Fruit fly (Drosophila melanogaster): ENCODE data around the gene dj.

Gene dj

dm6 chr3R:7037250-7037802 is 21.8 kb upstream of the dj start (continued):
- no peak for TF ChIP-seq ken (GFP tag; IDR thresholded peaks at IDR 0.05)
- 0 out of 2 replicates have a peak, but pooled peaks have one; percentile 15 for TF ChIP-seq chm (GFP tag; IDR thresholded peaks at IDR 0.05)
- TF ChIP-seq grn (GFP tag; optimal IDR thresholded peaks at IDR 0.05), result no peak
- no peak; the same call in 1 of the 2 replicates for TF ChIP-seq CG17328 (GFP tag; IDR thresholded peaks at IDR 0.05)
- peak in 1 of 2 experiments; percentile 31 for TF ChIP-seq dpn (GFP tag; optimal IDR thresholded peaks at IDR 0.05)
- no peak for TF ChIP-seq CG4404 (GFP tag; IDR thresholded peaks at IDR 0.05)
- TF ChIP-seq Dll (GFP tag; IDR thresholded peaks at IDR 0.05; ENCODE audit: partially characterized antibody), result peak; percentile 47; the same call in 2 of the 4 replicates
- no peak for TF ChIP-seq bab2 (GFP tag; optimal IDR thresholded peaks at IDR 0.05)
- 0 out of 2 replicates have a peak, but pooled peaks have one; percentile 22 for TF ChIP-seq tna (GFP tag; IDR thresholded peaks at IDR 0.05; ENCODE audit: partially characterized antibody)
- no peak for TF ChIP-seq CG9817 (tag; optimal IDR thresholded peaks at IDR 0.05)
- no peak for TF ChIP-seq D19B (GFP tag; optimal IDR thresholded peaks at IDR 0.05)
- TF ChIP-seq vvl (GFP tag; IDR thresholded peaks at IDR 0.05), result no peak
- TF ChIP-seq bbx (GFP tag; IDR thresholded peaks at IDR 0.05; ENCODE audit: partially characterized antibody), result no peak; the same call in none of the 2 replicates
- no peak for TF ChIP-seq CG12219 (GFP tag; optimal IDR thresholded peaks at IDR 0.05)
- TF ChIP-seq ind (GFP tag; optimal IDR thresholded peaks at IDR 0.05), result no peak
- no peak for TF ChIP-seq CG2129 (GFP tag; IDR thresholded peaks at IDR 0.05; ENCODE audit: partially characterized antibody)
- no peak for TF ChIP-seq ham (GFP tag; IDR thresholded peaks at IDR 0.05)
- no peak for TF ChIP-seq CG6272 (GFP tag; IDR thresholded peaks at IDR 0.05)
- TF ChIP-seq CG8388 (GFP tag; optimal IDR thresholded peaks at IDR 0.05), result no peak
- no peak for TF ChIP-seq Taf1 (GFP tag; IDR thresholded peaks at IDR 0.05)
- TF ChIP-seq CG3163 (GFP tag; optimal IDR thresholded peaks at IDR 0.05), result no peak
- TF ChIP-seq CG14860 (GFP tag; IDR thresholded peaks at IDR 0.05; ENCODE audit: partially characterized antibody), result 0 out of 3 replicates have a peak, but pooled peaks have one; percentile 29
- peak; percentile 51 for TF ChIP-seq HmgD (GFP tag; optimal IDR thresholded peaks at IDR 0.05)
- TF ChIP-seq MBD-R2 (GFP tag; IDR thresholded peaks at IDR 0.05), result no peak
- no peak for TF ChIP-seq CG15514 (GFP tag; optimal IDR thresholded peaks at IDR 0.05)
- no peak for TF ChIP-seq CG12299 (tag; optimal IDR thresholded peaks at IDR 0.05)
- TF ChIP-seq CG16813 (GFP tag; IDR thresholded peaks at IDR 0.05; ENCODE audit: partially characterized antibody), result 0 out of 3 replicates have a peak, but pooled peaks have one; percentile 9
- peak; percentile 14 for TF ChIP-seq CG2712 (tag; optimal IDR thresholded peaks at IDR 0.05)
- TF ChIP-seq CrebB (tag; optimal IDR thresholded peaks at IDR 0.05), result peak; percentile 35
- TF ChIP-seq hth (optimal IDR thresholded peaks at IDR 0.05), result peak; percentile 82
- peak; percentile 87 for TF ChIP-seq D (optimal IDR thresholded peaks at IDR 0.05)
- TF ChIP-seq D (GFP tag; optimal IDR thresholded peaks at IDR 0.05), result peak; percentile 28
- no peak for TF ChIP-seq CG18764 (GFP tag; optimal IDR thresholded peaks at IDR 0.05)
- no peak for TF ChIP-seq PHDP (tag; optimal IDR thresholded peaks at IDR 0.05)
- TF ChIP-seq zfh1 (GFP tag; IDR thresholded peaks at IDR 0.05), result 0 out of 3 replicates have a peak, but pooled peaks have one; percentile 4
- no peak for TF ChIP-seq CG12659 (GFP tag; optimal IDR thresholded peaks at IDR 0.05)
- TF ChIP-seq Atf-2 (GFP tag; optimal IDR thresholded peaks at IDR 0.05), result no peak
- peak; percentile 27 for TF ChIP-seq Vsx1 (GFP tag; optimal IDR thresholded peaks at IDR 0.05)
- no peak for TF ChIP-seq Gsc (GFP tag; IDR thresholded peaks at IDR 0.05)
- no peak for TF ChIP-seq CG3407 (GFP tag; optimal IDR thresholded peaks at IDR 0.05)
- TF ChIP-seq sens-2 (GFP tag; IDR thresholded peaks at IDR 0.05), result no peak
- TF ChIP-seq jing (GFP tag; optimal IDR thresholded peaks at IDR 0.05), result no peak
- TF ChIP-seq CG1602 (GFP tag; optimal IDR thresholded peaks at IDR 0.05), result no peak
- no peak for TF ChIP-seq Ssrp (tag; optimal IDR thresholded peaks at IDR 0.05)
- TF ChIP-seq E2f2 (GFP tag; IDR thresholded peaks at IDR 0.05), result no peak; the same call in 1 of the 2 replicates
- peak; percentile 91 for TF ChIP-seq kni (GFP tag; optimal IDR thresholded peaks at IDR 0.05)
- 0 out of 2 replicates have a peak, but pooled peaks have one; percentile 16 for TF ChIP-seq CG8765 (GFP tag; IDR thresholded peaks at IDR 0.05)
- TF ChIP-seq bcd (GFP tag; optimal IDR thresholded peaks at IDR 0.05), result peak; percentile 1
- TF ChIP-seq cwo (GFP tag; optimal IDR thresholded peaks at IDR 0.05), result no peak
- no peak for TF ChIP-seq CG2889 (GFP tag; IDR thresholded peaks at IDR 0.05)
